Fruit fly (Drosophila melanogaster) whole organism, prepupa: Measurements from ENCODE around the gene bru1.

ENCODE experiments used
- Hr39 ChIP-seq: fragments of 200-800 bp; sonication (Bioruptor generic); optimal IDR thresholded peaks from 2 replicates; lab custom pipeline; 2016; ENCODE audit warnings: missing biosample characterization, missing genetic modification characterization
- Hr4 ChIP-seq: fragments of 200-800 bp; sonication (Bioruptor generic); optimal IDR thresholded peaks from 3 replicates; lab custom pipeline; 2016; ENCODE audit warnings: missing biosample characterization, missing genetic modification characterization
- OdsH ChIP-seq: fragments of 200-800 bp; sonication (Bioruptor generic); optimal IDR thresholded peaks from 3 replicates; lab custom pipeline; 2016; ENCODE audit warnings: missing biosample characterization, missing genetic modification characterization

dm6 chr2L:12272373-12272772, 97.6 kb downstream of the bru1 start:
- TF ChIP-seq Hr4 (GFP tag; lab: Kevin White, UChicago) (no peak), Hr39 (GFP tag; lab: Kevin White, UChicago) (no peak), OdsH (GFP tag; lab: Kevin White, UChicago) (no peak)
